Worm (Caenorhabditis elegans) whole organism, L4 larva: Measurements from ENCODE around the gene ugt-52.

Experiments
- F10B5.3 ChIP-seq: sonication (generic microtip); optimal IDR thresholded peaks from 2 replicates; lab custom pipeline; 2016; ENCODE audit warnings: mild to moderate bottlenecking, missing genetic modification characterization, missing compliant biosample characterization
- F37D6.2 ChIP-seq: sonication (generic microtip); optimal IDR thresholded peaks from 2 replicates; lab custom pipeline; 2016; ENCODE audit warnings: mild to moderate bottlenecking, missing genetic modification characterization, missing compliant biosample characterization
- Y75B8A.6 ChIP-seq: fragments of 200-800 bp; sonication (Bioruptor generic); IDR thresholded peaks from 2 replicates; pipeline ENCODE4 v1.3.6; 2022; ENCODE audit warnings: missing genetic modification reagents, missing genetic modification characterization, missing compliant biosample characterization
- aha-1 ChIP-seq: fragments of 150-350 bp; peaks from one replicate; lab custom pipeline; 2014; ENCODE audit warnings: missing biosample characterization, missing genetic modification characterization
- arid-1 ChIP-seq: fragments of 200-800 bp; sonication (Bioruptor generic); conservative IDR thresholded peaks from 2 replicates; pipeline ENCODE4 v1.3.6; 2022; ENCODE audit warnings: missing genetic modification reagents, missing genetic modification characterization, missing compliant biosample characterization
- ceh-28 ChIP-seq: fragments of 150-350 bp; optimal IDR thresholded peaks from 2 replicates; lab custom pipeline; 2014; ENCODE audit warnings: missing biosample characterization, missing genetic modification reagents, missing genetic modification characterization
- ceh-32 ChIP-seq: sonication (generic microtip); optimal IDR thresholded peaks from 2 replicates; lab custom pipeline; 2016; ENCODE audit warnings: mild to moderate bottlenecking, missing genetic modification characterization, missing compliant biosample characterization; ENCODE audit not compliant: poor library complexity
- ceh-44 ChIP-seq: fragments of 200-800 bp; sonication (Bioruptor generic); IDR thresholded peaks from 2 replicates; pipeline ENCODE4 v1.3.6; 2022; ENCODE audit warnings: missing genetic modification reagents, missing genetic modification characterization, missing compliant biosample characterization
- ces-1 ChIP-seq: fragments of 150-350 bp; sonication (generic microtip); optimal IDR thresholded peaks from 4 replicates; lab custom pipeline; 2014; ENCODE audit warnings: missing biosample characterization, missing genetic modification reagents, missing genetic modification characterization
- cey-2 ChIP-seq: sonication (generic microtip); optimal IDR thresholded peaks from 3 replicates; lab custom pipeline; 2017; ENCODE audit warnings: missing genetic modification characterization, mild to moderate bottlenecking, missing compliant biosample characterization, antibody characterized with exemption, borderline replicate concordance; ENCODE audit not compliant: insufficient read depth
- ctbp-1 ChIP-seq: fragments of 200-800 bp; sonication (Bioruptor generic); IDR thresholded peaks from 2 replicates; pipeline ENCODE4 v1.3.6; 2022; ENCODE audit warnings: missing genetic modification reagents, missing genetic modification characterization, missing compliant biosample characterization
- daf-8 ChIP-seq: fragments of 200-800 bp; sonication (Bioruptor generic); IDR thresholded peaks from 2 replicates; pipeline ENCODE4 v1.3.6; 2022; ENCODE audit warnings: missing genetic modification characterization, missing compliant biosample characterization
- dmd-8 ChIP-seq: fragments of 200-800 bp; sonication (Bioruptor generic); IDR thresholded peaks from 2 replicates; pipeline ENCODE4 v1.3.6; 2022; ENCODE audit warnings: missing genetic modification characterization, missing compliant biosample characterization
- dpl-1 ChIP-seq: fragments of 150-350 bp; optimal IDR thresholded peaks from 2 replicates; lab custom pipeline; 2014; ENCODE audit warnings: missing biosample characterization, missing genetic modification reagents, missing genetic modification characterization
- duxl-1 ChIP-seq: sonication (generic microtip); optimal IDR thresholded peaks from 2 replicates; lab custom pipeline; 2016; ENCODE audit warnings: mild to moderate bottlenecking, missing genetic modification characterization, moderate library complexity, missing compliant biosample characterization; ENCODE audit not compliant: poor library complexity
- dve-1 ChIP-seq: sonication (generic microtip); optimal IDR thresholded peaks from 2 replicates; lab custom pipeline; 2017; ENCODE audit warnings: antibody characterized with exemption, mild to moderate bottlenecking, missing genetic modification characterization, missing compliant biosample characterization; ENCODE audit not compliant: insufficient read depth
- egl-43 ChIP-seq: fragments of 200-800 bp; sonication (Bioruptor generic); IDR thresholded peaks from 2 replicates; pipeline ENCODE4 v1.3.6; 2022; ENCODE audit warnings: missing genetic modification reagents, missing genetic modification characterization, missing compliant biosample characterization
- hif-1 ChIP-seq, 2 experiments: sonication (generic microtip); optimal IDR thresholded peaks; 2 replicates each; lab custom pipeline; 2016 to 2017; ENCODE audit warnings: missing compliant biosample characterization in 2 of 2, missing genetic modification characterization in 2 of 2, missing genetic modification reagents in 2 of 2, missing genotype in 2 of 2, mild to moderate bottlenecking in 1 of 2
- hlh-11 ChIP-seq: fragments of 200-800 bp; sonication (Bioruptor generic); optimal IDR thresholded peaks from 2 replicates; lab custom pipeline; 2018; ENCODE audit warnings: mild to moderate bottlenecking, missing genetic modification characterization, missing compliant biosample characterization
- jun-1 ChIP-seq: fragments of 150-350 bp; optimal IDR thresholded peaks from 2 replicates; lab custom pipeline; 2014; ENCODE audit warnings: missing biosample characterization, missing genetic modification reagents, missing genetic modification characterization
- lin-13 ChIP-seq: fragments of 150-350 bp; optimal IDR thresholded peaks from 2 replicates; lab custom pipeline; 2014; ENCODE audit warnings: missing biosample characterization, missing genetic modification reagents, missing genetic modification characterization
- lin-38 ChIP-seq: fragments of 200-800 bp; sonication (Bioruptor generic); IDR thresholded peaks from 2 replicates; pipeline ENCODE4 v1.3.6; 2022; ENCODE audit warnings: missing genetic modification reagents, missing genetic modification characterization, missing compliant biosample characterization
- lsy-2 ChIP-seq, 2 experiments: fragments of 150-350 bp in 1 of 2; sonication (generic microtip) in 1 of 2; optimal IDR thresholded peaks; 2 replicates each; lab custom pipeline; 2014 to 2017; ENCODE audit warnings: missing biosample characterization in 2 of 2, missing genetic modification characterization in 2 of 2
- mep-1 ChIP-seq: fragments of 150-350 bp; sonication (generic microtip); optimal IDR thresholded peaks from 3 replicates; lab custom pipeline; 2014; ENCODE audit warnings: missing biosample characterization, missing genetic modification characterization
- mes-2 ChIP-seq: sonication (generic microtip); optimal IDR thresholded peaks from 2 replicates; lab custom pipeline; 2016; ENCODE audit warnings: missing genotype, mild to moderate bottlenecking, missing genetic modification characterization, missing compliant biosample characterization; ENCODE audit not compliant: poor library complexity, severe bottlenecking
- mxl-3 ChIP-seq: fragments of 200-800 bp; sonication (Bioruptor generic); optimal IDR thresholded peaks from 2 replicates; lab custom pipeline; 2018; ENCODE audit warnings: mild to moderate bottlenecking, missing genetic modification characterization, missing compliant biosample characterization
- nhr-111 ChIP-seq: fragments of 200-800 bp; sonication (Bioruptor generic); optimal IDR thresholded peaks from 2 replicates; lab custom pipeline; 2018; ENCODE audit warnings: mild to moderate bottlenecking, missing genetic modification characterization, missing compliant biosample characterization
- nhr-237 ChIP-seq: sonication (generic microtip); optimal IDR thresholded peaks from 2 replicates; lab custom pipeline; 2017; ENCODE audit warnings: missing biosample characterization, missing genetic modification characterization
- nhr-42 ChIP-seq: fragments of 200-800 bp; sonication (Bioruptor generic); IDR thresholded peaks from 2 replicates; pipeline ENCODE4 v1.3.6; 2022; ENCODE audit warnings: missing genetic modification characterization, missing compliant biosample characterization
- nhr-6 ChIP-seq: fragments of 150-350 bp; optimal IDR thresholded peaks from 2 replicates; lab custom pipeline; 2014; ENCODE audit warnings: missing biosample characterization, missing genetic modification characterization
- nhr-77 ChIP-seq: fragments of 150-350 bp; optimal IDR thresholded peaks from 2 replicates; lab custom pipeline; 2014; ENCODE audit warnings: missing biosample characterization, missing genetic modification characterization
- pha-4 ChIP-seq, 2 experiments: fragments of 150-350 bp in 1 of 2; fragments of 200-800 bp in 1 of 2; sonication (Bioruptor generic) in 1 of 2; IDR thresholded peaks in 1 of 2; optimal IDR thresholded peaks in 1 of 2; 2 replicates each; pipeline versions ENCODE4 v1.3.6 to Lab custom; 2014 to 2022; ENCODE audit warnings: missing genetic modification characterization in 2 of 2, missing genetic modification reagents in 2 of 2, missing biosample characterization in 1 of 2, missing compliant biosample characterization in 1 of 2
- php-3 ChIP-seq: fragments of 200-800 bp; sonication (Bioruptor generic); IDR thresholded peaks from 2 replicates; pipeline ENCODE4 v1.3.6; 2022; ENCODE audit warnings: missing genetic modification reagents, missing genetic modification characterization, missing compliant biosample characterization
- rbr-2 ChIP-seq: sonication (generic microtip); optimal IDR thresholded peaks from 2 replicates; lab custom pipeline; 2016; ENCODE audit warnings: missing genotype, missing genetic modification characterization, missing compliant biosample characterization
- set-16 ChIP-seq: fragments of 200-800 bp; sonication (Bioruptor generic); IDR thresholded peaks from 2 replicates; pipeline ENCODE4 v1.3.6; 2022; ENCODE audit warnings: missing genetic modification reagents, missing genetic modification characterization, missing compliant biosample characterization
- unc-130 ChIP-seq: sonication (generic microtip); optimal IDR thresholded peaks from 2 replicates; lab custom pipeline; 2016; ENCODE audit warnings: missing genetic modification reagents, missing genetic modification characterization, missing compliant biosample characterization
- unc-62 ChIP-seq, 3 experiments: fragments of 150-350 bp in 1 of 3; sonication (generic microtip); optimal IDR thresholded peaks in 2 of 3; peaks in 1 of 3; 1 replicate in 1 of 3; 2 replicates in 2 of 3; lab custom pipeline; 2014 to 2017; ENCODE audit warnings: missing biosample characterization in 3 of 3, missing genetic modification characterization in 3 of 3, missing genetic modification reagents in 3 of 3, missing genotype in 1 of 3
- vab-7 ChIP-seq: fragments of 200-800 bp; sonication (Bioruptor generic); IDR thresholded peaks from 2 replicates; pipeline ENCODE4 v1.3.6; 2022; ENCODE audit warnings: missing genetic modification reagents, missing genetic modification characterization, missing compliant biosample characterization
- zag-1 ChIP-seq: fragments of 150-350 bp; optimal IDR thresholded peaks from 2 replicates; lab custom pipeline; 2014; ENCODE audit warnings: missing biosample characterization, missing genetic modification characterization
- zfp-2 ChIP-seq: sonication (generic microtip); optimal IDR thresholded peaks from 2 replicates; lab custom pipeline; 2016; ENCODE audit warnings: mild to moderate bottlenecking, missing genetic modification characterization, missing compliant biosample characterization
- zfp-3 ChIP-seq: fragments of 200-800 bp; sonication (Bioruptor generic); conservative IDR thresholded peaks from 2 replicates; pipeline ENCODE4 v1.3.6; 2022; ENCODE audit warnings: missing genetic modification reagents, missing genetic modification characterization, missing compliant biosample characterization
- ztf-11 ChIP-seq: fragments of 150-350 bp; optimal IDR thresholded peaks from 2 replicates; lab custom pipeline; 2014; ENCODE audit warnings: missing biosample characterization, missing genetic modification characterization
- ztf-7 ChIP-seq: fragments of 150-350 bp; optimal IDR thresholded peaks from 2 replicates; lab custom pipeline; 2014; ENCODE audit warnings: missing biosample characterization, missing genetic modification characterization

ugt-52 gene

DNA sequence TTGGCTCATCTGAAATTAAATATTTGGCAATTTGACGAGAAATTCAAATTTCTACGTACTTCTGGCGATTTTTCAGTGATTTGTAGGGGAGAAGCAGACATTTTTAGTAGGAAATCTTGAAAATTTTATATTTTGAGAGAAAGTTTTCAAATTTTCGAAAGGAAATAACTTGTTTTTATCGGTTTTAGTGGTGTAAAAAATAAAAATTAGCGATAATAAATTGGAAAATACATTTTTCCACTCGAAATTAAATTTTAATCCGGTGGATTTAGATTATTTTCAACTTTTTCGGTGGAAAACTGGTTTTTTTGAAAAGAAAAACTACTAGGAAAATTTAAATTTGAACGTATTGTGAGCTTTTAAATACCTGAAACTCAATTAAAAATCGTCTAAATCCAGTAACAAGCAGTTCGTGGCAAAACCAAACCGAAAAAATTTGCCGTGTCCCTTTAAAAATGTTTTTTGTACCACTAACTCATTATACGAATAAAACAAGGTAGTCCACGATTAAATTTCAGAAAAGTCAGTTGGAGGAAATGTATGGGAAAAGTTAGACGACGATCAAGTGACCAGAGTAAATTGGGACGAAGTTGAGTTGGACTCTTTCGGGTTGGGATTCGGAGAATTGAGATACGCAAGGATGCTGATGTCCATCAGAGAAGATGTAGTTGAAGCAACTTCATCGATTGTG lies 53.4 kb downstream of the ugt-52 start, which contains the start of the genes madf-1 and Y55F3BR.10:
TSS of gene madf-1 (minus strand) at position 101 of the 691 bp plus-strand sequence.
TSS of gene Y55F3BR.10 (plus strand) at position 641 of the 691 bp plus-strand sequence.
- TF ChIP-seq zfp-3 (GFP tag; lab: Robert Waterston, UW) = no peak
- TF ChIP-seq nhr-77 (tag; lab: Kevin White, UChicago) = no peak
- TF ChIP-seq aha-1 (tag; lab: Kevin White, UChicago) = no peak
- no peak for TF ChIP-seq ceh-28 (tag; lab: Kevin White, UChicago)
- no peak for TF ChIP-seq mep-1 (tag; lab: Kevin White, UChicago)
- TF ChIP-seq nhr-42 (GFP tag; lab: Robert Waterston, UW) = no peak
- TF ChIP-seq zag-1 (tag; lab: Kevin White, UChicago) = no peak
- TF ChIP-seq egl-43 (GFP tag; lab: Robert Waterston, UW) = no peak
- TF ChIP-seq F37D6.2 (tag; lab: Kevin White, UChicago) = no peak
- no peak for TF ChIP-seq vab-7 (GFP tag; lab: Robert Waterston, UW)
- no peak for TF ChIP-seq zfp-2
- no peak for TF ChIP-seq nhr-111 (GFP tag; lab: Kevin White, UChicago)
- no peak for TF ChIP-seq F10B5.3 (tag; lab: Kevin White, UChicago)
- no peak for TF ChIP-seq dpl-1 (GFP tag; lab: Kevin White, UChicago)
- TF ChIP-seq lin-13 (GFP tag; lab: Kevin White, UChicago) = no peak
- no peak for TF ChIP-seq unc-130 (GFP tag; lab: Kevin White, UChicago)
- no peak for TF ChIP-seq ces-1 (GFP tag; lab: Kevin White, UChicago)
- TF ChIP-seq mxl-3 (GFP tag; lab: Kevin White, UChicago) = no peak
- TF ChIP-seq lin-38 (GFP tag; lab: Robert Waterston, UW) = no peak
- no peak for TF ChIP-seq nhr-237

DNA sequence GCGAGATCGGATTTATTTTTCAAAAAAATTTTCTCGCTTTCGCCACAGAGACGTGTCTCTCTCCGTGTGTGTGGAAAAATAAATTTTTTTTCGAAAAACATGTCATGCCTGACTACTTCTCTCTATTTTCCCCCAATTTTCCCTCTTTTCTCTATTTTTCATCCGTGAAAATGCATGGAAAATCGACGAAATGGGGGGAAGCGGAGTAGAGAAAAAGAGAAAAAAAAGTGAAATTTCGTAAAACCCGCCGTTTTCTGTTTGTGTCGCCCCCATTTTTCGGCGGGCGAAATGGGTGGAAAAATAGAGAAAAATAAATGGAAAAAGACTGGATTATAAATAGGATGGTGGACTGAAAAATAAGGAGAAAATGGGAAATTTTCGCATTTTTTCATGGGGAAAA lies 54.9 kb downstream of the ugt-52 start:
- no peak for TF ChIP-seq pha-4 (GFP tag; IDR thresholded peaks at IDR 0.05; lab: Robert Waterston, UW)
- TF ChIP-seq pha-4 (tag; optimal IDR thresholded peaks at IDR 0.05; lab: Kevin White, UChicago) = no peak
- TF ChIP-seq nhr-6 (tag; lab: Kevin White, UChicago) = peak; percentile 0
- TF ChIP-seq ztf-7 = no peak
- TF ChIP-seq ctbp-1 (GFP tag; lab: Robert Waterston, UW) = no peak
- TF ChIP-seq cey-2 (tag; lab: Kevin White, UChicago) = no peak
- no peak for TF ChIP-seq Y75B8A.6
- TF ChIP-seq mes-2 (tag; lab: Kevin White, UChicago) = no peak
- TF ChIP-seq lsy-2 (tag; optimal IDR thresholded peaks at IDR 0.05; lab: Kevin White, UChicago) = peak in 1 of 2 experiments; percentile 34
- no peak for TF ChIP-seq ceh-32 (tag; lab: Kevin White, UChicago)
- TF ChIP-seq ztf-11 = no peak
- TF ChIP-seq unc-62 (GFP tag; optimal IDR thresholded peaks at IDR 0.05 in 1 of 2; lab: Kevin White, UChicago) = no peak
- TF ChIP-seq unc-62 (tag; optimal IDR thresholded peaks at IDR 0.05; lab: Kevin White, UChicago) = no peak
- TF ChIP-seq php-3 (GFP tag; lab: Robert Waterston, UW) = no peak
- TF ChIP-seq dmd-8 = no peak
- no peak for TF ChIP-seq arid-1
- TF ChIP-seq set-16 (GFP tag; lab: Robert Waterston, UW) = no peak
- TF ChIP-seq dve-1 (tag; lab: Kevin White, UChicago) = no peak
- TF ChIP-seq duxl-1 (tag; lab: Kevin White, UChicago) = no peak
- TF ChIP-seq aha-1 (tag; lab: Kevin White, UChicago) = peak; percentile 76
- no peak for TF ChIP-seq jun-1 (tag; lab: Kevin White, UChicago)
- no peak for TF ChIP-seq daf-8 (GFP tag; lab: Robert Waterston, UW)
- no peak for TF ChIP-seq dpl-1 (GFP tag; lab: Kevin White, UChicago)
- no peak for TF ChIP-seq hlh-11 (tag; lab: Kevin White, UChicago)
- no peak for TF ChIP-seq lin-13 (GFP tag; lab: Kevin White, UChicago)
- no peak for TF ChIP-seq mxl-3 (GFP tag; lab: Kevin White, UChicago)
- no peak for TF ChIP-seq rbr-2 (tag; lab: Kevin White, UChicago)
- no peak for TF ChIP-seq ceh-44 (GFP tag; lab: Robert Waterston, UW)
- TF ChIP-seq hif-1 (tag; optimal IDR thresholded peaks at IDR 0.05; lab: Kevin White, UChicago) = peak in 1 of 2 experiments; percentile 20
